Fruit fly (Drosophila melanogaster) ovary, adult (tissue): ENCODE measurements around the gene CG4872.
A peak's percentile ranks its signal among the peaks of the same experiment; 100 is the strongest.

Experiments
- CG17801 ChIP-seq: fragments of 200-800 bp; optimal IDR thresholded peaks from 2 replicates; lab custom pipeline; 2019; ENCODE audit warnings: missing biosample characterization, mild to moderate bottlenecking, missing genetic modification characterization, moderate library complexity; ENCODE audit not compliant: partially characterized antibody

CG4872 gene

dm6 chrX:16881015-16881414 is at the start of gene CG4872:
CG4872 (plus strand) TSS chrX:16881347.
- TF ChIP-seq CG17801 (GFP tag; lab: Kevin White, UChicago) = peak; percentile 22

DNA sequence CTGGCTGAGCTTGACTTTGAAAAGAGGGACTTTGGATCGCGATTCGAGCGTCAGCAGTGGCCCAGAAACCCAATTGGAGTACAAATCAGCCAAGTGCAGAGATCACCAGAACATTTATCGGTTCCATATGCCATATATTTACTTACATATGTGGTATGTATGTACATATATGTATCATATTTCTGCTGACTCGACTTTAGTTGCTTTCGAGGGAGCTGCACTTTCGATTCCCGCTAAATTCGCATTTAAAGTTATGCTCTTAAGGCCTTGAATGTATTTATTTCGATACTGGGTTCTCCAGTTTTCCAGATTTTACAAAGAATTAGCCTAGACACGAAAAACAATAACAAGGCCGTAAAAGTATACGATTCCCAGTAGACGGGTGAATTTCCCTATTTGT is 49.3 kb upstream of the CG4872 start:
- TF ChIP-seq CG17801 (GFP tag; lab: Kevin White, UChicago) = no peak

- TF ChIP-seq CG17801 (GFP tag; lab: Kevin White, UChicago) = peak; percentile 41
These were observed 48.0 kb upstream of the CG4872 start for dm6 chrX:16833097-16833496.

dm6 chrX:16834259-16834658 is 46.9 kb upstream of the CG4872 start:
- TF ChIP-seq CG17801 (GFP tag; lab: Kevin White, UChicago) = no peak

DNA sequence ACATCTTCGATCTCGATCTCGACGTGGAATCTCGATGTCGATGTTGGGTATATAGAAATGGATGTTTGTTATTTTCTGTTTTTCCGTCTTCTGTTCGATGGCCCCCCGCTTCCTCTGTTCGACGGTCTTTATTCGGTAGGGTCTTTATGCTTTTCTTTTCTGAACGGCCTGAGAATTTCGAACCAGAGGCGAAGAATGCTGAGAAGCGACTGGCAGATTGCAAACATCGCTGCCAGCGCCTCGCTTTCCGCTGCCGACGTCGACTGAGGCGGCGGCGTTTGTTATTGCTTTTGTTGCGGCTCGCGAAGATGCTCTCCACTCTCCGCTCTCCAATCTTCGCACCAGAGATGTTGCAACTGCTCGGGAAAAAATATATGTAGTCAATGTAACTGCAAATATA is 45.8 kb upstream of the CG4872 start, which contains the start of the genes CG13004 and CG46306:
CG13004 (minus strand) TSS at position 217 of the 400 bp plus-strand sequence.
CG46306 (minus strand) TSS at position 217 of the 400 bp plus-strand sequence.
- no peak for TF ChIP-seq CG17801 (GFP tag; lab: Kevin White, UChicago)

dm6 chrX:16836091-16836799 is 44.9 kb upstream of the CG4872 start:
- no peak for TF ChIP-seq CG17801 (GFP tag; lab: Kevin White, UChicago)

- TF ChIP-seq CG17801 (GFP tag; lab: Kevin White, UChicago) = no peak
These were observed 44.3 kb upstream of the CG4872 start for dm6 chrX:16836805-16837333.

- no peak for TF ChIP-seq CG17801 (GFP tag; lab: Kevin White, UChicago)
These were observed 43.5 kb upstream of the CG4872 start for dm6 chrX:16837588-16838178.

- no peak for TF ChIP-seq CG17801 (GFP tag; lab: Kevin White, UChicago)
These were observed 42.1 kb upstream of the CG4872 start for dm6 chrX:16839033-16839432.

- no peak for TF ChIP-seq CG17801 (GFP tag; lab: Kevin White, UChicago)
These were observed 41.2 kb upstream of the CG4872 start for dm6 chrX:16839905-16840304.

DNA sequence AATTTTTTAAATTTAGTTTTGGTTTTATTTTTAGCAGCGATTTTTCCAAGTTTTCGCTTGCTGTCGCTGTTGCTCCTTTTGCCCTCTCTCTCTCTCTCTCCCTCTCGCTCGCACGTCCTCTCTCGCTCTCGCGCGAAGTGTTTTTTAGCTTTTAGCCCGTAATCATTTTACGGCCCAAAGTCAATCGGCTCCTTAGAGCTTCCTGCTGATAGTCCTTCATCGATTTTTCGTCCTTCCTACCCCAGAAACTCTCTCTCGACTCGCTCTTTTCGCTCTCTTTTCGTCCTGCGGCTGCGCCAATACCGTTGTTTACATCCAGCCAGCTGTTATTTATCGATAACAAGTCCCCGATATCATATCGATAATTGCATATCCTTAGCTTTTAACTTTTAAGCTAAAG is 36.9 kb upstream of the CG4872 start, which contains the start of gene RSG7:
RSG7 (minus strand) TSS at position 139 of the 400 bp plus-strand sequence.
- no peak for TF ChIP-seq CG17801 (GFP tag; lab: Kevin White, UChicago)

DNA sequence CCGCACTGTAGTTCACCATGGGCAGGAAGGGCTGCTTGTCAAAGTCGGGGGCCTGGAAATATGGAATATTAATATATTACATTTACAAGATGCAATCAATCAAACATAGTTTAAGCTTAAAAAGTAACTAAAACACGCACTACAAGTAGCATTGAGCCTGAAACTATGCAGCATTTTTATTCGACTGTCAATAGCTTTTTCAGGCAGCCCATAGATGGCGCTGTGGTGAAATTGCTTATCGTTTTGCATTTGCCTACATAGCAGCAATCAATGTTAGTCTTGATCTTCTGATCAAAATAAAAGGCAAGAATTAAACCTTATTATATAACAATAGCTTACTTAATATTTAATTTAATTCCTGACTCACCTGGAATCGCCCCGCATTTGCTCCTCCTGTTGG is 34.6 kb upstream of the CG4872 start:
- no peak for TF ChIP-seq CG17801 (GFP tag; lab: Kevin White, UChicago)

DNA sequence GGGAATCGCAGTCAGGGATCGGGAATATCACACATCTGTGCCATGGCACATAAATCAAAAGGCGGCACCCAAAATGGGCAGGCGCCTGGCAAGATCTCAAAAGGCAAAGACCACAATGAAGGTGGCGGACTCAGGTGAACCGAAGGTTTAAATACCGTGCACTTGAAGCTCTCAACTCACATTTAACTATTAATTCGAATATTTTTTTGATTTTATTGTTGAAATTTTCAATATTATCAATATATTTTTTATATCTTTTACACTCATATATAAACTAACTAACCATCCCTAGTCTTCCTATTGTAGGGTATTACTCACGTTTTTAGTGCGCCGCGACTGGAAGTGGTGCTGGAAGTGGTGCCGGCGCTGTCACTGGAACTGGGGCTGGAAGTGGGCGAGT is 32.2 kb upstream of the CG4872 start:
- no peak for TF ChIP-seq CG17801 (GFP tag; lab: Kevin White, UChicago)

dm6 chrX:16849517-16849916 is 31.6 kb upstream of the CG4872 start:
- no peak for TF ChIP-seq CG17801 (GFP tag; lab: Kevin White, UChicago)

dm6 chrX:16854746-16855145 is 26.4 kb upstream of the CG4872 start:
- peak; percentile 58 for TF ChIP-seq CG17801 (GFP tag; lab: Kevin White, UChicago)

DNA sequence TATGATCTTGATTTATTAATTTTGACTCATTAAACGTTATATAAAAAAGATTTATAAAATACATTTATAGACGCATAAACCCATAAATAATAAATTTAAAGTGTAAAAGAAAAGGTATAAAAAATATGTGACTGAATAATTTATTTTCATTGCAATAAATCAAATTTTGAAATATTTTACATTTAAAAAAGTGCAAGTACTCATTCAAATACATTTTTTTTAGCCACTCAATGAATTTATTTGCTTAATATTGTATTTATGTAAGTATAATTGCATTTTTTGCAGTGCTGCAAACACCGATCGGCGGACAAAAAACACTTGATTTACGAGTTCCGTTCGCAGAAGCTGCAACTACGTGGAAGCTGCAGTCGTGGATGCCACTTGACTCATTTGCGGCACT is 21.4 kb upstream of the CG4872 start:
- TF ChIP-seq CG17801 (GFP tag; lab: Kevin White, UChicago) = no peak
